Worm (Caenorhabditis elegans) whole organism, L4 larva: ENCODE measurements around the gene ncx-7.

ENCODE experiments used
- F44E2.7 ChIP-seq: fragments of 200-800 bp; sonication (Bioruptor generic); IDR thresholded peaks from 2 replicates; pipeline ENCODE4 v2.1.2; 2022; ENCODE audit warnings: missing genetic modification characterization, missing compliant biosample characterization
- T26A8.4 ChIP-seq: fragments of 200-800 bp; sonication (Bioruptor generic); IDR thresholded peaks from 2 replicates; pipeline ENCODE4 v1.3.6; 2022; ENCODE audit warnings: missing genetic modification characterization, missing compliant biosample characterization
- Y105C5A.15 ChIP-seq: fragments of 200-800 bp; sonication (Bioruptor generic); IDR thresholded peaks from 2 replicates; pipeline ENCODE4 v1.3.6; 2022; ENCODE audit warnings: missing genetic modification characterization, missing compliant biosample characterization
- Y5F2A.4 ChIP-seq: fragments of 200-800 bp; sonication (Bioruptor generic); optimal IDR thresholded peaks from 2 replicates; lab custom pipeline; 2018; ENCODE audit warnings: mild to moderate bottlenecking, missing genetic modification characterization, missing compliant biosample characterization
- aha-1 ChIP-seq: fragments of 150-350 bp; peaks from one replicate; lab custom pipeline; 2014; ENCODE audit warnings: missing biosample characterization, missing genetic modification characterization
- aly-2 ChIP-seq: sonication (generic microtip); optimal IDR thresholded peaks from 2 replicates; lab custom pipeline; 2018; ENCODE audit warnings: missing biosample characterization, missing genetic modification characterization
- ama-1 ChIP-seq: fragments of 150-350 bp; optimal IDR thresholded peaks from 2 replicates; lab custom pipeline; 2014; ENCODE audit warnings: inconsistent platforms, mixed read lengths
- ceh-44 ChIP-seq: fragments of 200-800 bp; sonication (Bioruptor generic); IDR thresholded peaks from 2 replicates; pipeline ENCODE4 v1.3.6; 2022; ENCODE audit warnings: missing genetic modification reagents, missing genetic modification characterization, missing compliant biosample characterization
- ceh-62 ChIP-seq: sonication (generic microtip); optimal IDR thresholded peaks from 2 replicates; lab custom pipeline; 2017; ENCODE audit warnings: missing biosample characterization, missing genetic modification characterization
- ceh-82 ChIP-seq: sonication (generic microtip); optimal IDR thresholded peaks from 2 replicates; lab custom pipeline; 2017; ENCODE audit warnings: missing biosample characterization, missing genetic modification characterization
- daf-16 ChIP-seq, 3 experiments: sonication (generic microtip); optimal IDR thresholded peaks; 2 replicates each; lab custom pipeline; 2016 to 2017; ENCODE audit warnings: missing genetic modification characterization in 3 of 3, missing genetic modification reagents in 3 of 3, mild to moderate bottlenecking in 2 of 3, missing compliant biosample characterization in 2 of 3, missing biosample characterization in 1 of 3, moderate library complexity in 1 of 3
- daf-8 ChIP-seq: fragments of 200-800 bp; sonication (Bioruptor generic); IDR thresholded peaks from 2 replicates; pipeline ENCODE4 v1.3.6; 2022; ENCODE audit warnings: missing genetic modification characterization, missing compliant biosample characterization
- dmd-8 ChIP-seq: fragments of 200-800 bp; sonication (Bioruptor generic); IDR thresholded peaks from 2 replicates; pipeline ENCODE4 v1.3.6; 2022; ENCODE audit warnings: missing genetic modification characterization, missing compliant biosample characterization
- egl-27 ChIP-seq: sonication (generic microtip); optimal IDR thresholded peaks from 3 replicates; lab custom pipeline; 2017; ENCODE audit warnings: missing biosample characterization, missing genetic modification reagents, missing genetic modification characterization
- egl-43 ChIP-seq: fragments of 200-800 bp; sonication (Bioruptor generic); IDR thresholded peaks from 2 replicates; pipeline ENCODE4 v1.3.6; 2022; ENCODE audit warnings: missing genetic modification reagents, missing genetic modification characterization, missing compliant biosample characterization
- fos-1 ChIP-seq: fragments of 150-350 bp; optimal IDR thresholded peaks from 2 replicates; lab custom pipeline; 2014; ENCODE audit warnings: missing biosample characterization, missing genetic modification characterization
- gei-8 ChIP-seq: fragments of 200-800 bp; sonication (Bioruptor generic); optimal IDR thresholded peaks from 2 replicates; lab custom pipeline; 2018; ENCODE audit warnings: mild to moderate bottlenecking, missing genetic modification characterization, missing compliant biosample characterization
- lim-7 ChIP-seq: fragments of 200-800 bp; sonication (Bioruptor generic); IDR thresholded peaks from 2 replicates; pipeline ENCODE4 v1.3.6; 2022; ENCODE audit warnings: missing genetic modification characterization, missing compliant biosample characterization
- lin-1 ChIP-seq: fragments of 200-800 bp; sonication (Bioruptor generic); IDR thresholded peaks from 2 replicates; pipeline ENCODE4 v1.3.6; 2022; ENCODE audit warnings: missing genetic modification reagents, missing genetic modification characterization, missing compliant biosample characterization
- lin-15B ChIP-seq: fragments of 150-350 bp; sonication (generic microtip); optimal IDR thresholded peaks from 3 replicates; lab custom pipeline; 2014; ENCODE audit warnings: missing biosample characterization, missing genetic modification characterization
- lin-38 ChIP-seq: fragments of 200-800 bp; sonication (Bioruptor generic); IDR thresholded peaks from 2 replicates; pipeline ENCODE4 v1.3.6; 2022; ENCODE audit warnings: missing genetic modification reagents, missing genetic modification characterization, missing compliant biosample characterization
- lin-39 ChIP-seq: fragments of 150-350 bp; optimal IDR thresholded peaks from 2 replicates; lab custom pipeline; 2014; ENCODE audit warnings: missing biosample characterization, missing genetic modification reagents, missing genetic modification characterization
- lir-3 ChIP-seq: sonication (generic microtip); optimal IDR thresholded peaks from 2 replicates; lab custom pipeline; 2016; ENCODE audit warnings: mild to moderate bottlenecking, missing genetic modification characterization, missing compliant biosample characterization
- madf-5 ChIP-seq, 2 experiments: fragments of 200-800 bp; sonication (Bioruptor generic); IDR thresholded peaks; 2 replicates each; pipeline ENCODE4 v1.3.6; 2022; ENCODE audit warnings: missing compliant biosample characterization in 2 of 2, missing genetic modification characterization in 2 of 2
- mdt-29 ChIP-seq: fragments of 200-800 bp; sonication (Bioruptor generic); IDR thresholded peaks from 2 replicates; pipeline ENCODE4 v1.3.6; 2022; ENCODE audit warnings: missing genetic modification reagents, missing genetic modification characterization, missing compliant biosample characterization
- mep-1 ChIP-seq: fragments of 150-350 bp; sonication (generic microtip); optimal IDR thresholded peaks from 3 replicates; lab custom pipeline; 2014; ENCODE audit warnings: missing biosample characterization, missing genetic modification characterization
- mxl-3 ChIP-seq: fragments of 200-800 bp; sonication (Bioruptor generic); optimal IDR thresholded peaks from 2 replicates; lab custom pipeline; 2018; ENCODE audit warnings: mild to moderate bottlenecking, missing genetic modification characterization, missing compliant biosample characterization
- nhr-10 ChIP-seq: fragments of 150-350 bp; optimal IDR thresholded peaks from 2 replicates; lab custom pipeline; 2014; ENCODE audit warnings: missing biosample characterization, missing genetic modification characterization
- nhr-102 ChIP-seq: sonication (generic microtip); optimal IDR thresholded peaks from 2 replicates; lab custom pipeline; 2016; ENCODE audit warnings: mild to moderate bottlenecking, missing genetic modification characterization, moderate library complexity, missing compliant biosample characterization
- nhr-11 ChIP-seq: fragments of 150-350 bp; optimal IDR thresholded peaks from 2 replicates; lab custom pipeline; 2014; ENCODE audit warnings: missing biosample characterization, missing genetic modification characterization
- nhr-41 ChIP-seq: fragments of 200-800 bp; sonication (Bioruptor generic); IDR thresholded peaks from 2 replicates; pipeline ENCODE4 v1.3.6; 2022; ENCODE audit warnings: missing genetic modification reagents, missing genetic modification characterization, missing compliant biosample characterization
- nhr-42 ChIP-seq: fragments of 200-800 bp; sonication (Bioruptor generic); IDR thresholded peaks from 2 replicates; pipeline ENCODE4 v1.3.6; 2022; ENCODE audit warnings: missing genetic modification characterization, missing compliant biosample characterization
- nhr-6 ChIP-seq: fragments of 150-350 bp; optimal IDR thresholded peaks from 2 replicates; lab custom pipeline; 2014; ENCODE audit warnings: missing biosample characterization, missing genetic modification characterization
- nhr-76 ChIP-seq: fragments of 150-350 bp; optimal IDR thresholded peaks from 2 replicates; lab custom pipeline; 2014; ENCODE audit warnings: missing biosample characterization, missing genetic modification characterization
- nhr-77 ChIP-seq: fragments of 150-350 bp; optimal IDR thresholded peaks from 2 replicates; lab custom pipeline; 2014; ENCODE audit warnings: missing biosample characterization, missing genetic modification characterization
- php-3 ChIP-seq: fragments of 200-800 bp; sonication (Bioruptor generic); IDR thresholded peaks from 2 replicates; pipeline ENCODE4 v1.3.6; 2022; ENCODE audit warnings: missing genetic modification reagents, missing genetic modification characterization, missing compliant biosample characterization
- pqm-1 ChIP-seq: sonication (generic microtip); optimal IDR thresholded peaks from 2 replicates; lab custom pipeline; 2017; ENCODE audit warnings: missing biosample characterization, missing genetic modification characterization
- saeg-2 ChIP-seq: fragments of 200-800 bp; sonication (Bioruptor generic); IDR thresholded peaks from 2 replicates; pipeline ENCODE4 v1.3.6; 2022; ENCODE audit warnings: missing genetic modification reagents, missing genetic modification characterization, missing compliant biosample characterization
- sdz-12 ChIP-seq: fragments of 200-800 bp; sonication (Bioruptor generic); optimal IDR thresholded peaks from 2 replicates; lab custom pipeline; 2018; ENCODE audit warnings: mild to moderate bottlenecking, missing genetic modification characterization, missing compliant biosample characterization
- snpc-1.2 ChIP-seq: fragments of 200-800 bp; sonication (Bioruptor generic); IDR thresholded peaks from 2 replicates; pipeline ENCODE4 v1.3.6; 2022; ENCODE audit warnings: missing genetic modification reagents, missing genetic modification characterization, missing compliant biosample characterization
- spr-1 ChIP-seq: sonication (generic microtip); optimal IDR thresholded peaks from 2 replicates; lab custom pipeline; 2016; ENCODE audit warnings: mild to moderate bottlenecking, missing genetic modification characterization, missing compliant biosample characterization
- tag-97 ChIP-seq: fragments of 200-800 bp; sonication (Bioruptor generic); IDR thresholded peaks from 2 replicates; pipeline ENCODE4 v1.3.6; 2022; ENCODE audit warnings: missing genetic modification characterization, missing compliant biosample characterization
- unc-39 ChIP-seq: sonication (generic microtip); optimal IDR thresholded peaks from 2 replicates; lab custom pipeline; 2017; ENCODE audit warnings: missing biosample characterization, missing genetic modification characterization
- unc-62 ChIP-seq, 3 experiments: fragments of 150-350 bp in 1 of 3; sonication (generic microtip); optimal IDR thresholded peaks in 2 of 3; peaks in 1 of 3; 1 replicate in 1 of 3; 2 replicates in 2 of 3; lab custom pipeline; 2014 to 2017; ENCODE audit warnings: missing biosample characterization in 3 of 3, missing genetic modification characterization in 3 of 3, missing genetic modification reagents in 3 of 3, missing genotype in 1 of 3
- vab-7 ChIP-seq: fragments of 200-800 bp; sonication (Bioruptor generic); IDR thresholded peaks from 2 replicates; pipeline ENCODE4 v1.3.6; 2022; ENCODE audit warnings: missing genetic modification reagents, missing genetic modification characterization, missing compliant biosample characterization
- zag-1 ChIP-seq: fragments of 150-350 bp; optimal IDR thresholded peaks from 2 replicates; lab custom pipeline; 2014; ENCODE audit warnings: missing biosample characterization, missing genetic modification characterization
- zfp-2 ChIP-seq: sonication (generic microtip); optimal IDR thresholded peaks from 2 replicates; lab custom pipeline; 2016; ENCODE audit warnings: mild to moderate bottlenecking, missing genetic modification characterization, missing compliant biosample characterization
- zip-11 ChIP-seq: fragments of 200-800 bp; sonication (Bioruptor generic); IDR thresholded peaks from 2 replicates; pipeline ENCODE4 v1.3.6; 2022; ENCODE audit warnings: missing genetic modification characterization, missing compliant biosample characterization
- ztf-7 ChIP-seq: fragments of 150-350 bp; optimal IDR thresholded peaks from 2 replicates; lab custom pipeline; 2014; ENCODE audit warnings: missing biosample characterization, missing genetic modification characterization

ncx-7 gene

ce11 chrIII:9766175-9766574 lies 46.1 kb upstream of the ncx-7 start, which contains the start of gene cbp-1 (continued):
- no peak for TF ChIP-seq mxl-3 (GFP tag; lab: Kevin White, UChicago)
- TF ChIP-seq, all 104 proteins: peak for 12

- TF ChIP-seq lin-15B (no peak), ceh-62 (tag; lab: Kevin White, UChicago) (no peak), lin-1 (GFP tag; lab: Robert Waterston, UW) (peak; percentile 98), unc-39 (tag; lab: Kevin White, UChicago) (peak; percentile 37), ceh-44 (GFP tag; lab: Robert Waterston, UW) (peak; percentile 77; the same call in 1 of the 2 replicates), mdt-29 (GFP tag; lab: Robert Waterston, UW) (peak; percentile 96), tag-97 (GFP tag; lab: Robert Waterston, UW) (0 out of 2 replicates have a peak, but pooled peaks have one; percentile 66), F44E2.7 (GFP tag; lab: Robert Waterston, UW) (peak; percentile 73; the same call in 1 of the 2 replicates), saeg-2 (GFP tag; lab: Robert Waterston, UW) (peak; percentile 99), T26A8.4 (peak; percentile 99), ama-1 (lab: Kevin White, UChicago) (peak; percentile 95), aly-2 (tag; lab: Kevin White, UChicago) (peak; percentile 36), gei-8 (GFP tag; lab: Kevin White, UChicago) (peak; percentile 98), zip-11 (peak; percentile 48; the same call in 1 of the 2 replicates), zag-1 (tag; lab: Kevin White, UChicago) (peak; percentile 80), nhr-10 (peak; percentile 93), dmd-8 (0 out of 2 replicates have a peak, but pooled peaks have one; percentile 56), egl-43 (peak; percentile 98), nhr-102 (peak; percentile 98), egl-27 (tag; lab: Kevin White, UChicago) (peak; percentile 19), sdz-12 (GFP tag; lab: Kevin White, UChicago) (peak; percentile 97), unc-62 (GFP tag; optimal IDR thresholded peaks at IDR 0.05 in 1 of 2; lab: Kevin White, UChicago) (peak in 1 of 2 experiments; percentile 100), unc-62 (tag; optimal IDR thresholded peaks at IDR 0.05; lab: Kevin White, UChicago) (no peak), php-3 (GFP tag; lab: Robert Waterston, UW) (peak; percentile 96), mxl-3 (GFP tag; lab: Kevin White, UChicago) (peak; percentile 99), madf-5 (GFP tag; IDR thresholded peaks at IDR 0.05; lab: Robert Waterston, UW) (peak; percentile 80 to 90; a peak in 2 of 4 replicates), nhr-11 (tag; lab: Kevin White, UChicago) (peak; percentile 99), daf-16 (GFP tag; optimal IDR thresholded peaks at IDR 0.05; lab: Kevin White, UChicago) (peak; percentile 77 to 92), daf-16 (tag; optimal IDR thresholded peaks at IDR 0.05; lab: Kevin White, UChicago) (peak; percentile 91), fos-1 (tag; lab: Kevin White, UChicago) (peak; percentile 87), Y5F2A.4 (peak; percentile 92), ztf-7 (tag; lab: Kevin White, UChicago) (peak; percentile 88), lin-38 (peak; percentile 94), spr-1 (peak; percentile 95), nhr-42 (peak; percentile 97), pqm-1 (tag; lab: Kevin White, UChicago) (peak; percentile 33), nhr-6 (tag; lab: Kevin White, UChicago) (peak; percentile 96), nhr-77 (tag; lab: Kevin White, UChicago) (peak; percentile 97), vab-7 (peak; percentile 89), snpc-1.2 (GFP tag; lab: Robert Waterston, UW) (peak; percentile 78), lin-39 (peak; percentile 78), Y105C5A.15 (GFP tag; lab: Robert Waterston, UW) (peak; percentile 96), zfp-2 (tag; lab: Kevin White, UChicago) (peak; percentile 92), lim-7 (GFP tag; lab: Robert Waterston, UW) (peak; percentile 65), nhr-41 (peak; percentile 96), daf-8 (GFP tag; lab: Robert Waterston, UW) (0 out of 2 replicates have a peak, but pooled peaks have one; percentile 51), mep-1 (tag; lab: Kevin White, UChicago) (peak; percentile 99), ceh-82 (tag; lab: Kevin White, UChicago) (peak; percentile 8), aha-1 (tag; lab: Kevin White, UChicago) (peak; percentile 100), nhr-76 (tag; lab: Kevin White, UChicago) (peak; percentile 74), lir-3 (tag; lab: Kevin White, UChicago) (peak; percentile 49)
These were observed 45.4 kb upstream of the ncx-7 start for ce11 chrIII:9765465-9765900.
